Worm (Caenorhabditis elegans): ENCODE results near the gene C34E10.12.

DNA sequence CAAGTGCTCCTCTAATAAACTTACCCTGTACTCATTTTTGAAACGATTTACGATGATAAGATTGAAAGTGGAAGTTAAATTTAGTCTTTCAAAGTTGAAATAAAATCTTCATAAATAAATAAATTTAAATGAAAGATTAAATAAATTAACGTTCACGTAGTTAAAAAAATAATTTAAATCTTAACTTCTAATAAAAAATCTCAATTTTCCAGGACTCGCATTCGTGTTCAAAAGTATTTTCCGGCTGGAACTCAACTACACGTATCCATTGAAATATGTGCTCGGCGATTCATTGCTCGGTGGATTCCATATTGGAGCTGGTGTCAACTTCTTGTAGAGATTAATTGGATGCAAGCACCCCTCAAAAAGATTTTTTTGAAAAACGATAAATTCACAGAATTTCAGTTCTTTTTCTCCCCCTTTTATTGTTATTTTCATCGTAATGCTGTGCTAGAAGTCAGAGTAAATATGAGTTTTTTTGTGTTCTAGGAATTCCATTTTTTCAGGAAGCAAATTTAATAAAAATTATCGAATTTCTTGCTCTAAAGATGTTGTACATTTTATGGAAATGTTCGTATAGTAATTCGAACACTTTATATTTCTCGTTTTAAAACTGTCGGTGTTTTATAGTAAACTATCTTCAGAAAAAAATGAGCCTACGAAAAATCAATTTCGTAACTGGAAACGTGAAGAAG lies 35.8 kb upstream of the C34E10.12 start, which contains the start of the genes C34E10.9 and hap-1:
- TF ChIP-seq ztf-23 (GFP tag; IDR thresholded peaks at IDR 0.05) (no peak), med-1 (GFP tag; optimal IDR thresholded peaks at IDR 0.05; ENCODE audit: insufficient read depth) (no peak)
